Worm (Caenorhabditis elegans): ENCODE data around the gene K07F5.8.

DNA sequence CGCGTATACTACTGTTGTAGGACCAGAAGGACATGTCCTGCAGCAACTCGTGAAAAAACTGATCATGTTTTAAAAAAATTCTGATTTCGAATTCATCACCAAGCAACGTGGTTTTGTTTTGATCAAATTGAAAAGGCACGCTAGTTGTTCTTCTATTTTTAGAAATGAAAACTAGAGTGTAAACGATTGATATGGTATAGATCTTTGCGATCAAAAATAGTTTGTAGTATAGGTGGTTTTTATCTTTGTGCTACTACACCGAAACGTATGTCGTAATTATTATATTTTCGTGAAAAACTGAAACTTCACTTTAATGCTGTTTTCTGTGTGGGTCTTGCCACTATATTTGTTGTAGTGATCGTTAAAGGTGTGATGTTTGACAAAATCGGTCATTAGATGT is 17.3 kb upstream of the K07F5.8 start:
- TF ChIP-seq him-1 (tag; optimal IDR thresholded peaks at IDR 0.05): no peak
- no peak for TF ChIP-seq dao-5 (tag; optimal IDR thresholded peaks at IDR 0.05)

All from whole organism, L4/young adult.